Worm (Caenorhabditis elegans) whole organism, L4/young adult: Measurements from ENCODE around the gene sld-5.

Source experiments
- W03F9.2 ChIP-seq: fragments of 150-350 bp; optimal IDR thresholded peaks from 2 replicates; lab custom pipeline; 2014; ENCODE audit warnings: missing biosample characterization, missing genetic modification characterization
- dao-5 ChIP-seq: sonication (generic microtip); optimal IDR thresholded peaks from 2 replicates; lab custom pipeline; 2016; ENCODE audit warnings: missing genotype, missing genetic modification characterization, moderate library complexity, missing compliant biosample characterization
- him-1 ChIP-seq: sonication (generic microtip); optimal IDR thresholded peaks from 2 replicates; lab custom pipeline; 2016; ENCODE audit warnings: missing genotype, missing genetic modification reagents, missing genetic modification characterization, missing compliant biosample characterization

DNA sequence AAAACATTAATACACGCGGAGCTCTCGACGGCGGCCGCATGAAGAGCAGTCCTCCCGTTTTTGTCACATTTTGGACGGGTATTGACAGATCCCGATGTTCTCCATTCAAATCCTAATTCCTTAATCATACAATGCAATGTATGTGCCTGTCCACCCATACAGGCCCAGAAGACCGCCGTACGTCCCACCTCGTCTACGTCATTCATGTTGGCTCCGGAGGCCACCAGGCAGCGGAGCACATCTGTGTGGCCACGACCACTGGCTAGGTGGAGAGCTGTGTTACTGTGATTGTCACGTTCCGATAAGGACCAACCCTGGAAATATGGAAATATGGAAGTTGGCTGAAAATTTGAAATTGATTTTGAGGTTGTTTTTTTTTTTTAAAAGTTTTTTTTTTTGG, 45.3 kb upstream of the sld-5 start:
- TF ChIP-seq W03F9.2 (tag; lab: Kevin White, UChicago): no peak
- no peak for TF ChIP-seq him-1 (tag; lab: Kevin White, UChicago)
- no peak for TF ChIP-seq dao-5 (tag; lab: Kevin White, UChicago)
